Worm (Caenorhabditis elegans) whole organism, young adult: ENCODE measurements around the gene F13E9.12.
A peak's percentile ranks its signal among the peaks of the same experiment; 100 is the strongest.

Experiments used
- B0019.2 ChIP-seq: fragments of 200-800 bp; sonication (Bioruptor generic); conservative IDR thresholded peaks from 2 replicates; pipeline ENCODE4 v1.3.6; 2022; ENCODE audit warnings: missing genetic modification reagents, missing genetic modification characterization, missing compliant biosample characterization
- B0336.3 ChIP-seq: fragments of 200-800 bp; sonication (Bioruptor generic); IDR thresholded peaks from 2 replicates; pipeline ENCODE4 v1.3.6; 2022; ENCODE audit warnings: missing genetic modification characterization, missing compliant biosample characterization
- F23B12.7 ChIP-seq: sonication (generic microtip); optimal IDR thresholded peaks from 2 replicates; lab custom pipeline; 2017; ENCODE audit warnings: missing genetic modification characterization, mild to moderate bottlenecking, missing compliant biosample characterization, antibody characterized with exemption, moderate library complexity; ENCODE audit not compliant: insufficient read depth
- F33H1.4 ChIP-seq: fragments of 200-800 bp; sonication (Bioruptor generic); IDR thresholded peaks from 2 replicates; pipeline ENCODE4 v1.3.6; 2022; ENCODE audit warnings: missing genetic modification reagents, missing genetic modification characterization, missing compliant biosample characterization
- K12H6.12 ChIP-seq: fragments of 200-800 bp; sonication (Bioruptor generic); optimal IDR thresholded peaks from 2 replicates; lab custom pipeline; 2018; ENCODE audit warnings: mild to moderate bottlenecking, missing genetic modification characterization, missing compliant biosample characterization
- Y67H2A.10 ChIP-seq: fragments of 200-800 bp; sonication (Bioruptor generic); conservative IDR thresholded peaks from 2 replicates; pipeline ENCODE4 v1.3.6; 2022; ENCODE audit warnings: missing genetic modification reagents, missing genetic modification characterization, missing compliant biosample characterization
- athp-1 ChIP-seq: sonication (generic microtip); optimal IDR thresholded peaks from 2 replicates; lab custom pipeline; 2017; ENCODE audit warnings: mild to moderate bottlenecking, missing genetic modification characterization, missing compliant biosample characterization
- attf-5 ChIP-seq: fragments of 200-800 bp; sonication (Bioruptor generic); optimal IDR thresholded peaks from 2 replicates; lab custom pipeline; 2018; ENCODE audit warnings: mild to moderate bottlenecking, missing genetic modification characterization, missing compliant biosample characterization
- bed-1 ChIP-seq: fragments of 200-800 bp; sonication (Bioruptor generic); IDR thresholded peaks from 2 replicates; pipeline ENCODE4 v1.3.6; 2022; ENCODE audit warnings: missing genetic modification reagents, missing genetic modification characterization, missing compliant biosample characterization
- cebp-1 ChIP-seq, 2 experiments: fragments of 200-800 bp in 1 of 2; sonication (Bioruptor generic) in 1 of 2; sonication (generic microtip) in 1 of 2; IDR thresholded peaks in 1 of 2; optimal IDR thresholded peaks in 1 of 2; 2 replicates each; pipeline versions ENCODE4 v1.3.6 to Lab custom; 2017 to 2022; ENCODE audit warnings: missing compliant biosample characterization in 2 of 2, missing genetic modification characterization in 2 of 2, mild to moderate bottlenecking in 1 of 2, missing genetic modification reagents in 1 of 2, moderate library complexity in 1 of 2
- ceh-91 ChIP-seq: fragments of 200-800 bp; sonication (Bioruptor generic); IDR thresholded peaks from 2 replicates; pipeline ENCODE4 v1.3.6; 2022; ENCODE audit warnings: missing genetic modification reagents, missing genetic modification characterization, missing compliant biosample characterization
- dox-1 ChIP-seq: fragments of 200-800 bp; sonication (Bioruptor generic); IDR thresholded peaks from 2 replicates; pipeline ENCODE4 v1.3.6; 2022; ENCODE audit warnings: missing genetic modification reagents, missing genetic modification characterization, missing compliant biosample characterization
- efl-1 ChIP-seq: fragments of 150-350 bp; optimal IDR thresholded peaks from 2 replicates; lab custom pipeline; 2014; ENCODE audit warnings: missing biosample characterization, missing genetic modification reagents, missing genetic modification characterization
- let-607 ChIP-seq, 2 experiments: fragments of 200-800 bp in 1 of 2; sonication (Bioruptor generic) in 1 of 2; sonication (generic microtip) in 1 of 2; optimal IDR thresholded peaks; 2 replicates each; lab custom pipeline; 2016 to 2018; ENCODE audit warnings: mild to moderate bottlenecking in 2 of 2, missing compliant biosample characterization in 2 of 2, missing genetic modification characterization in 2 of 2, moderate library complexity in 2 of 2, missing genotype in 1 of 2
- lsl-1 ChIP-seq: fragments of 200-800 bp; sonication (Bioruptor generic); optimal IDR thresholded peaks from 2 replicates; lab custom pipeline; 2018; ENCODE audit warnings: mild to moderate bottlenecking, missing genetic modification characterization, moderate library complexity, missing compliant biosample characterization
- lsy-27 ChIP-seq: sonication (generic microtip); optimal IDR thresholded peaks from 2 replicates; lab custom pipeline; 2017; ENCODE audit warnings: missing genetic modification characterization, mild to moderate bottlenecking, missing compliant biosample characterization, antibody characterized with exemption, missing genotype, borderline replicate concordance; ENCODE audit not compliant: insufficient read depth
- madf-10 ChIP-seq: sonication (generic microtip); optimal IDR thresholded peaks from 2 replicates; lab custom pipeline; 2016; ENCODE audit warnings: mild to moderate bottlenecking, missing genetic modification characterization, missing compliant biosample characterization
- madf-6 ChIP-seq: fragments of 200-800 bp; sonication (Bioruptor generic); IDR thresholded peaks from 2 replicates; pipeline ENCODE4 v1.3.6; 2022; ENCODE audit warnings: missing genetic modification reagents, missing genetic modification characterization, missing compliant biosample characterization
- madf-8 ChIP-seq: fragments of 200-800 bp; sonication (Bioruptor generic); conservative IDR thresholded peaks from 2 replicates; pipeline ENCODE4 v1.3.6; 2022; ENCODE audit warnings: missing genetic modification reagents, missing genetic modification characterization, missing compliant biosample characterization
- mcd-1 ChIP-seq: fragments of 200-800 bp; sonication (Bioruptor generic); IDR thresholded peaks from 2 replicates; pipeline ENCODE4 v1.3.6; 2022; ENCODE audit warnings: missing genetic modification reagents, missing genetic modification characterization, missing compliant biosample characterization
- mel-28 ChIP-seq: sonication (generic microtip); optimal IDR thresholded peaks from 2 replicates; lab custom pipeline; 2016; ENCODE audit warnings: borderline replicate concordance, mild to moderate bottlenecking, missing genetic modification characterization, missing compliant biosample characterization
- nhr-80 ChIP-seq: sonication (generic microtip); optimal IDR thresholded peaks from 2 replicates; lab custom pipeline; 2016; ENCODE audit warnings: missing genetic modification characterization, missing compliant biosample characterization
- pbrm-1 ChIP-seq: fragments of 200-800 bp; sonication (Bioruptor generic); IDR thresholded peaks from 2 replicates; pipeline ENCODE4 v1.3.6; 2022; ENCODE audit warnings: missing genetic modification reagents, missing genetic modification characterization, missing compliant biosample characterization
- pha-4 ChIP-seq: fragments of 150-350 bp; sonication (generic microtip); optimal IDR thresholded peaks from 2 replicates; lab custom pipeline; 2014; ENCODE audit warnings: missing biosample characterization, missing genetic modification reagents, missing genetic modification characterization
- rcor-1 ChIP-seq: fragments of 200-800 bp; sonication (Bioruptor generic); IDR thresholded peaks from 2 replicates; pipeline ENCODE4 v1.3.6; 2022; ENCODE audit warnings: missing genetic modification reagents, missing genetic modification characterization, missing compliant biosample characterization
- repo-1 ChIP-seq: sonication (generic microtip); optimal IDR thresholded peaks from 2 replicates; lab custom pipeline; 2017; ENCODE audit warnings: mild to moderate bottlenecking, missing genetic modification characterization, missing compliant biosample characterization
- snpc-1.1 ChIP-seq: sonication (generic microtip); optimal IDR thresholded peaks from 2 replicates; lab custom pipeline; 2017; ENCODE audit warnings: missing genetic modification characterization, mild to moderate bottlenecking, missing compliant biosample characterization, antibody characterized with exemption, moderate library complexity, missing genotype, missing genetic modification reagents; ENCODE audit not compliant: insufficient read depth
- snpc-1.3 ChIP-seq: sonication (generic microtip); optimal IDR thresholded peaks from 2 replicates; lab custom pipeline; 2017; ENCODE audit warnings: missing genetic modification characterization, mild to moderate bottlenecking, missing compliant biosample characterization, antibody characterized with exemption, moderate library complexity, missing genotype, missing genetic modification reagents; ENCODE audit not compliant: insufficient read depth
- snpc-4 ChIP-seq, 5 experiments: fragments of 150-350 bp in 1 of 5; sonication (generic microtip) in 4 of 5; optimal IDR thresholded peaks; 2 replicates each; lab custom pipeline; 2014 to 2018; ENCODE audit warnings: missing genetic modification characterization in 5 of 5, missing biosample characterization in 3 of 5, antibody characterized with exemption in 2 of 5, mild to moderate bottlenecking in 2 of 5, missing compliant biosample characterization in 2 of 5, missing genotype in 2 of 5, moderate library complexity in 2 of 5, missing genetic modification reagents in 1 of 5
- unc-130 ChIP-seq: sonication (generic microtip); optimal IDR thresholded peaks from 2 replicates; lab custom pipeline; 2016; ENCODE audit warnings: missing genetic modification reagents, missing genetic modification characterization, missing compliant biosample characterization
- xnd-1 ChIP-seq: sonication (generic microtip); optimal IDR thresholded peaks from 2 replicates; lab custom pipeline; 2016; ENCODE audit warnings: missing genotype, missing genetic modification reagents, missing genetic modification characterization, missing compliant biosample characterization
- zfh-2 ChIP-seq: fragments of 200-800 bp; sonication (Bioruptor generic); conservative IDR thresholded peaks from 2 replicates; pipeline ENCODE4 v1.3.6; 2022; ENCODE audit warnings: missing genetic modification reagents, missing genetic modification characterization, missing compliant biosample characterization
- ztf-18 ChIP-seq: sonication (generic microtip); optimal IDR thresholded peaks from 2 replicates; lab custom pipeline; 2016; ENCODE audit warnings: missing genotype, mild to moderate bottlenecking, missing genetic modification characterization, missing compliant biosample characterization

The F13E9.12 gene

DNA sequence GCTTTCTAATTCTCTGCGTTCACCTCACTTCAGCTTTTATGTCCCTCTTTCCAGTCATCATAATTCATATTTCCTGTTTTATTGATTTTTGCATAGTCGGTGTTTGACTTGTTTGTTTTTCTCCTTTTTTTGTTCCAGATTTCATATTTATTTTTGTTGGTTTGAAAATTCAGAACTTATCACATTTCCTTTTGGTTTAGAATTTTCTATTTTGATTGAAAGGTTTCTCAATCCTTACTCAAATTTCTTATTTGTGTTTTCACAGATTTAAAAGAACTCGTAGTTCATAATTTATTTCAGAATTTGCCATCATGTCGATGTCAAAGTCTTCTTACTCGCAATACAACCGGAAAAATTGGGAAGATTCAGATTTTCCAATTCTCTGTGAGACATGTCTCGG is 13.3 kb downstream of the F13E9.12 start, which contains the start of gene rbm-22:
rbm-22 (plus strand) TSS at position 301 of the 400 bp plus-strand sequence.
- TF ChIP-seq B0019.2 (no peak), B0336.3 (GFP tag; lab: Robert Waterston, UW) (no peak), madf-10 (tag; lab: Kevin White, UChicago) (no peak), xnd-1 (no peak), rcor-1 (GFP tag; lab: Robert Waterston, UW) (no peak), Y67H2A.10 (GFP tag; lab: Robert Waterston, UW) (no peak), mel-28 (tag; lab: Kevin White, UChicago) (no peak), snpc-1.3 (tag; lab: Kevin White, UChicago) (no peak), bed-1 (GFP tag; lab: Robert Waterston, UW) (no peak), F23B12.7 (tag; lab: Kevin White, UChicago) (no peak), attf-5 (GFP tag; lab: Kevin White, UChicago) (no peak), snpc-1.1 (no peak), lsy-27 (tag; lab: Kevin White, UChicago) (no peak)

DNA sequence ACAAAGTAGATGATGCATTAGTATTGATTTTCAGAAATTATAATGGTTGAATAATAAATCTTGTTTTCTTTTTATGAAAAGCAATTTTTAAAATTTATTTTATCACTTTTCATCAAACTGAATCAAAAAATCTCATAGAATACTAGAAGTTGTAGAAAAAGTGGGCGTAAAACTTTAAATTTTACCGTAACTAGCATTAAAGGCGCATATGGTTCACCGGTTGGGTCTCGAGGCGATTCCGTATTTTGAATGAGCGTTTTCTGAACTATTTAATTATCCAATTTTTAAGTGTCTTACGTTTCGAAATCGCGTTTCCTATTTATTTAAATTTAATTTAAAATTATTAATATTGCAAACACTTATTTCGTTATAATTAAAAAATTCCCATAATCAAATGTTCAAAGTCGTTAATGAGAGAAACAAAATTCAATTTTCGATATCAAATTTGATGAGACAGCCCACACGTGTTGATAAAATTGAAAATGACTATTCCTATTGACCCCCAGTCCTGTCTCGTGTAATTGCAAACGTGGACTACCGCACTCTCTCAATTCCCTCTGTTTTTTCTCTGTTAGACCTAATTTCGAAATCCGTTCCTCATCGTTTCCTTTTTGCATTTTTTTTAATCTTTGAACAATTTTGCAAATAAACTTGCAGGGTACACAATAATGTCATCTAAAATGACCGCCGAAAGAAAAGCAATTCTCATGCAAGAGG is 16.0 kb downstream of the F13E9.12 start, which contains the start of the genes T11G6.2 and hars-1:
T11G6.2 (minus strand) TSS at position 197 of the 717 bp plus-strand sequence.
hars-1 (plus strand) TSS at position 658 of the 717 bp plus-strand sequence.
- TF ChIP-seq dox-1 (GFP tag; lab: Robert Waterston, UW): 0 out of 2 replicates have a peak, but pooled peaks have one; percentile 48
- TF ChIP-seq cebp-1 (GFP tag; IDR thresholded peaks at IDR 0.05; lab: Robert Waterston, UW): peak; percentile 67; the same call in 1 of the 2 replicates
- peak; percentile 85 for TF ChIP-seq cebp-1 (tag; optimal IDR thresholded peaks at IDR 0.05; lab: Kevin White, UChicago)
- 0 out of 2 replicates have a peak, but pooled peaks have one; percentile 18 for TF ChIP-seq pbrm-1 (GFP tag; lab: Robert Waterston, UW)
- TF ChIP-seq zfh-2 (GFP tag; lab: Robert Waterston, UW): no peak
- TF ChIP-seq attf-5 (GFP tag; lab: Kevin White, UChicago): peak; percentile 69
- TF ChIP-seq efl-1: peak; percentile 49
- peak; percentile 87 for TF ChIP-seq lsl-1 (GFP tag; lab: Kevin White, UChicago)
- TF ChIP-seq madf-6 (GFP tag; lab: Robert Waterston, UW): peak; percentile 99
- TF ChIP-seq nhr-80 (tag; lab: Kevin White, UChicago): peak; percentile 86
- TF ChIP-seq repo-1 (tag; lab: Kevin White, UChicago): no peak
- peak; percentile 53; the same call in 1 of the 2 replicates for TF ChIP-seq ceh-91 (GFP tag; lab: Robert Waterston, UW)
- peak; percentile 3 for TF ChIP-seq ztf-18 (tag; lab: Kevin White, UChicago)
- TF ChIP-seq madf-8 (GFP tag; lab: Robert Waterston, UW): peak; percentile 97
- peak; percentile 35 to 78 for TF ChIP-seq let-607 (tag; optimal IDR thresholded peaks at IDR 0.05; lab: Kevin White, UChicago)
- no peak for TF ChIP-seq K12H6.12 (tag; lab: Kevin White, UChicago)
- no peak for TF ChIP-seq athp-1 (tag; lab: Kevin White, UChicago)
- TF ChIP-seq mcd-1: peak; percentile 49; the same call in 1 of the 2 replicates
- peak; percentile 93 for TF ChIP-seq xnd-1
- no peak for TF ChIP-seq snpc-4 (GFP tag; optimal IDR thresholded peaks at IDR 0.05; lab: Kevin White, UChicago)
- TF ChIP-seq snpc-4 (tag; optimal IDR thresholded peaks at IDR 0.05; lab: Kevin White, UChicago): peak in 1 of 4 experiments; percentile 21
- no peak for TF ChIP-seq pha-4 (tag; lab: Kevin White, UChicago)
- TF ChIP-seq unc-130 (GFP tag; lab: Kevin White, UChicago): no peak
- peak; percentile 89 for TF ChIP-seq F33H1.4 (GFP tag; lab: Robert Waterston, UW)
